Worm (Caenorhabditis elegans): ENCODE data around the gene cnd-1.

Gene cnd-1

ce11 chrIII:5244539-5244938 lies at the start of gene cnd-1:
Gene cnd-1, minus strand, starts transcription at chrIII:5244639.
- no peak for TF ChIP-seq lin-13 (GFP tag; optimal IDR thresholded peaks at IDR 0.05)
- TF ChIP-seq zag-1 (tag; optimal IDR thresholded peaks at IDR 0.05), result no peak
- no peak for TF ChIP-seq fos-1 (tag; optimal IDR thresholded peaks at IDR 0.05)
- no peak for TF ChIP-seq gmeb-1 (tag; optimal IDR thresholded peaks at IDR 0.05)
- TF ChIP-seq snpc-4 (tag; optimal IDR thresholded peaks at IDR 0.05), result no peak
- TF ChIP-seq skn-1 (tag; optimal IDR thresholded peaks at IDR 0.05), result no peak
- no peak for TF ChIP-seq nhr-6 (tag; optimal IDR thresholded peaks at IDR 0.05)
- no peak for TF ChIP-seq dmd-4 (tag; optimal IDR thresholded peaks at IDR 0.05)
- TF ChIP-seq lin-39 (tag; optimal IDR thresholded peaks at IDR 0.05), result no peak
- no peak for TF ChIP-seq lsy-2 (tag; optimal IDR thresholded peaks at IDR 0.05)
- TF ChIP-seq lin-11 (tag; optimal IDR thresholded peaks at IDR 0.05), result no peak
- no peak for TF ChIP-seq unc-55 (GFP tag; optimal IDR thresholded peaks at IDR 0.05)
- TF ChIP-seq elt-1 (tag; optimal IDR thresholded peaks at IDR 0.05), result no peak
- no peak for TF ChIP-seq ZK546.5 (tag; optimal IDR thresholded peaks at IDR 0.05)
- TF ChIP-seq unc-62 (GFP tag; optimal IDR thresholded peaks at IDR 0.05), result no peak
- no peak for TF ChIP-seq sma-3 (GFP tag; optimal IDR thresholded peaks at IDR 0.05)

ce11 chrIII:5291281-5291680 lies 46.8 kb upstream of the cnd-1 start:
- TF ChIP-seq sem-4 (tag; optimal IDR thresholded peaks at IDR 0.05) (no peak), fos-1 (tag; optimal IDR thresholded peaks at IDR 0.05) (peak; percentile 46)

ce11 chrIII:5290230-5290629 lies 45.8 kb upstream of the cnd-1 start:
- TF ChIP-seq R02D3.7 (tag; optimal IDR thresholded peaks at IDR 0.05) (no peak), nhr-129 (tag; optimal IDR thresholded peaks at IDR 0.05) (no peak), alr-1 (tag; optimal IDR thresholded peaks at IDR 0.05) (no peak), nhr-11 (tag; optimal IDR thresholded peaks at IDR 0.05) (no peak), F13H6.1 (tag; optimal IDR thresholded peaks at IDR 0.05) (no peak), crh-2 (tag; optimal IDR thresholded peaks at IDR 0.05) (no peak), mab-5 (tag; optimal IDR thresholded peaks at IDR 0.05) (no peak), nhr-12 (tag; optimal IDR thresholded peaks at IDR 0.05) (no peak), snpc-4 (tag; optimal IDR thresholded peaks at IDR 0.05) (no peak)

ce11 chrIII:5287877-5288276 lies 43.4 kb upstream of the cnd-1 start, which contains the start of gene T15B12.1:
Gene T15B12.1, plus strand, starts transcription at chrIII:5288177.
- no peak for TF ChIP-seq unc-55 (GFP tag; optimal IDR thresholded peaks at IDR 0.05)
- TF ChIP-seq alr-1 (tag; optimal IDR thresholded peaks at IDR 0.05), result no peak
- TF ChIP-seq fos-1 (tag; optimal IDR thresholded peaks at IDR 0.05), result no peak
- TF ChIP-seq ceh-82 (tag; optimal IDR thresholded peaks at IDR 0.05), result no peak
- TF ChIP-seq nhr-6 (tag; optimal IDR thresholded peaks at IDR 0.05), result no peak
- no peak for TF ChIP-seq nhr-23 (tag; optimal IDR thresholded peaks at IDR 0.05)
- TF ChIP-seq F13H6.1 (tag; optimal IDR thresholded peaks at IDR 0.05), result no peak
- no peak for TF ChIP-seq nhr-77 (tag; optimal IDR thresholded peaks at IDR 0.05)
- TF ChIP-seq elt-1 (tag; optimal IDR thresholded peaks at IDR 0.05), result no peak
- TF ChIP-seq nhr-10 (tag; optimal IDR thresholded peaks at IDR 0.05), result no peak
- no peak for TF ChIP-seq lin-39 (tag; optimal IDR thresholded peaks at IDR 0.05)

ce11 chrIII:5286205-5286604 lies 41.8 kb upstream of the cnd-1 start, which contains the start of gene ZC395.11:
Gene ZC395.11, minus strand, starts transcription at chrIII:5286305.
- TF ChIP-seq crh-2 (tag; optimal IDR thresholded peaks at IDR 0.05) (no peak), unc-39 (tag; optimal IDR thresholded peaks at IDR 0.05) (no peak), egl-27 (tag; optimal IDR thresholded peaks at IDR 0.05) (no peak), nhr-129 (tag; optimal IDR thresholded peaks at IDR 0.05) (no peak), lin-39 (tag; optimal IDR thresholded peaks at IDR 0.05) (no peak), ZK546.5 (tag; optimal IDR thresholded peaks at IDR 0.05) (no peak)

ce11 chrIII:5285484-5285883 lies 41.0 kb upstream of the cnd-1 start:
- no peak for TF ChIP-seq egl-27 (tag; optimal IDR thresholded peaks at IDR 0.05)
- no peak for TF ChIP-seq ztf-4 (tag; optimal IDR thresholded peaks at IDR 0.05)
- TF ChIP-seq ZK546.5 (tag; optimal IDR thresholded peaks at IDR 0.05), result no peak
- no peak for TF ChIP-seq snpc-4 (tag; optimal IDR thresholded peaks at IDR 0.05)
- TF ChIP-seq aly-2 (tag; optimal IDR thresholded peaks at IDR 0.05), result no peak
- no peak for TF ChIP-seq nhr-12 (tag; optimal IDR thresholded peaks at IDR 0.05)
- no peak for TF ChIP-seq gmeb-1 (tag; optimal IDR thresholded peaks at IDR 0.05)
- no peak for TF ChIP-seq mdl-1 (tag; optimal IDR thresholded peaks at IDR 0.05)
- TF ChIP-seq unc-62 (GFP tag; optimal IDR thresholded peaks at IDR 0.05), result no peak
- no peak for TF ChIP-seq zag-1 (tag; optimal IDR thresholded peaks at IDR 0.05)
- TF ChIP-seq lin-13 (GFP tag; optimal IDR thresholded peaks at IDR 0.05), result no peak
- no peak for TF ChIP-seq ama-1 (optimal IDR thresholded peaks at IDR 0.05)
- TF ChIP-seq fos-1 (tag; optimal IDR thresholded peaks at IDR 0.05), result no peak
- TF ChIP-seq unc-39 (tag; optimal IDR thresholded peaks at IDR 0.05), result no peak
- no peak for TF ChIP-seq mbf-1 (tag; optimal IDR thresholded peaks at IDR 0.05)
- no peak for TF ChIP-seq blmp-1 (tag; optimal IDR thresholded peaks at IDR 0.05; ENCODE audit: insufficient read depth)
- no peak for TF ChIP-seq nhr-129 (tag; optimal IDR thresholded peaks at IDR 0.05)
